Worm (Caenorhabditis elegans) whole organism, L3 larva: Measurements from ENCODE around the gene F10D7.5.

Experiments used
- ZK546.5 ChIP-seq: sonication (generic microtip); optimal IDR thresholded peaks from 2 replicates; lab custom pipeline; 2017; ENCODE audit warnings: missing biosample characterization, missing genetic modification characterization
- aly-2 ChIP-seq: fragments of 150-350 bp; optimal IDR thresholded peaks from 2 replicates; lab custom pipeline; 2014; ENCODE audit warnings: missing biosample characterization, missing genetic modification characterization
- ceh-82 ChIP-seq: fragments of 150-350 bp; optimal IDR thresholded peaks from 2 replicates; lab custom pipeline; 2014; ENCODE audit warnings: missing biosample characterization, missing genetic modification characterization
- elt-2 ChIP-seq: sonication (generic microtip); optimal IDR thresholded peaks from 2 replicates; lab custom pipeline; 2016; ENCODE audit warnings: missing genetic modification reagents, mild to moderate bottlenecking, missing genetic modification characterization, missing compliant biosample characterization
- elt-3 ChIP-seq, 3 experiments: fragments of 150-350 bp in 1 of 3; sonication (generic microtip) in 2 of 3; optimal IDR thresholded peaks; 2 replicates in 2 of 3; 4 replicates in 1 of 3; lab custom pipeline; 2014 to 2017; ENCODE audit warnings: missing biosample characterization in 3 of 3, missing genetic modification characterization in 3 of 3
- mml-1 ChIP-seq: fragments of 150-350 bp; sonication (generic microtip); optimal IDR thresholded peaks from 3 replicates; lab custom pipeline; 2014; ENCODE audit warnings: missing biosample characterization, missing genetic modification characterization
- nhr-12 ChIP-seq: fragments of 150-350 bp; optimal IDR thresholded peaks from 2 replicates; lab custom pipeline; 2014; ENCODE audit warnings: missing biosample characterization, missing genetic modification characterization
- nhr-77 ChIP-seq: fragments of 150-350 bp; optimal IDR thresholded peaks from 2 replicates; lab custom pipeline; 2014; ENCODE audit warnings: missing biosample characterization, missing genetic modification characterization
- pqm-1 ChIP-seq: fragments of 150-350 bp; optimal IDR thresholded peaks from 2 replicates; lab custom pipeline; 2017; ENCODE audit warnings: missing biosample characterization, missing genetic modification characterization, inconsistent platforms
- tbx-2 ChIP-seq: sonication (generic microtip); optimal IDR thresholded peaks from 2 replicates; lab custom pipeline; 2016; ENCODE audit warnings: mild to moderate bottlenecking, missing genetic modification characterization, missing compliant biosample characterization

DNA sequence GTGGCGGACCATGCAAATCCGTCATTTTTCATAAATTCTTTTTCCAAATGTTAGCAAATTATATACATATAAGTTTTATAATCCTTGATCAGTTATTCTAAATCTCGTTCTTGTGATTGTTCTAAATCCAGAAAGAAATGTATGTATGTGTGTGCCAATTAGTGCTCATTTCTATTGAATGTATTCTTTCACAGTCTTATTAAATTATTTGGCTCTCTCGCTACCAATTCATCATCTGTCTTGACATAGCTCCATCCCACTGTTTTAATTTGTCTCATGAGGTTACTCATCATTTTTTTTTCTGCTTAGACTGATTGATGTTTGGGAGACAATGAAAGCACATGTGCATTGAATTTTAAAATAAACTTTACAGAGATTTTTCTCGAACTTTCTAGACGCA lies 36.0 kb downstream of the F10D7.5 start:
- no peak for TF ChIP-seq ceh-82 (tag; lab: Kevin White, UChicago)
- no peak for TF ChIP-seq elt-2 (tag; lab: Kevin White, UChicago)
- TF ChIP-seq nhr-12 (tag; lab: Kevin White, UChicago) = no peak
- no peak for TF ChIP-seq mml-1
- TF ChIP-seq tbx-2 (tag; lab: Kevin White, UChicago) = no peak
- TF ChIP-seq pqm-1 = no peak
- TF ChIP-seq aly-2 (tag; lab: Kevin White, UChicago) = no peak
- no peak for TF ChIP-seq nhr-77 (tag; lab: Kevin White, UChicago)
- no peak for TF ChIP-seq ZK546.5 (tag; lab: Kevin White, UChicago)
- TF ChIP-seq elt-3 (tag; optimal IDR thresholded peaks at IDR 0.05; lab: Kevin White, UChicago) = no peak
